Worm (Caenorhabditis elegans) whole organism, L2 larva: ENCODE data around the gene R01H2.7.

Source experiments
- ZK546.5 ChIP-seq: sonication (generic microtip); optimal IDR thresholded peaks from 2 replicates; lab custom pipeline; 2017; ENCODE audit warnings: missing biosample characterization, missing genetic modification characterization
- ceh-16 ChIP-seq: fragments of 150-350 bp; optimal IDR thresholded peaks from 2 replicates; lab custom pipeline; 2014; ENCODE audit warnings: missing biosample characterization, missing genetic modification characterization
- egl-27 ChIP-seq: sonication (generic microtip); optimal IDR thresholded peaks from 3 replicates; lab custom pipeline; 2017; ENCODE audit warnings: missing biosample characterization, missing genetic modification reagents, missing genetic modification characterization
- elt-3 ChIP-seq: sonication (generic microtip); optimal IDR thresholded peaks from 2 replicates; lab custom pipeline; 2017; ENCODE audit warnings: missing biosample characterization, missing genetic modification characterization
- mdl-1 ChIP-seq, 2 experiments: fragments of 150-350 bp in 1 of 2; sonication (generic microtip) in 1 of 2; optimal IDR thresholded peaks; 2 replicates each; lab custom pipeline; 2017; ENCODE audit warnings: missing biosample characterization in 2 of 2, missing genetic modification characterization in 2 of 2
- nhr-129 ChIP-seq: fragments of 150-350 bp; optimal IDR thresholded peaks from 2 replicates; lab custom pipeline; 2014; ENCODE audit warnings: missing biosample characterization, missing genetic modification characterization
- nhr-25 ChIP-seq: fragments of 150-350 bp; sonication (generic microtip); optimal IDR thresholded peaks from 3 replicates; lab custom pipeline; 2014; ENCODE audit warnings: missing biosample characterization, missing genetic modification characterization
- nhr-6 ChIP-seq: fragments of 150-350 bp; optimal IDR thresholded peaks from 2 replicates; lab custom pipeline; 2014; ENCODE audit warnings: missing biosample characterization, missing genetic modification characterization
- peb-1 ChIP-seq: fragments of 150-350 bp; optimal IDR thresholded peaks from 2 replicates; lab custom pipeline; 2014; ENCODE audit warnings: missing biosample characterization, missing genetic modification characterization
- skn-1 ChIP-seq: sonication (generic microtip); optimal IDR thresholded peaks from 2 replicates; lab custom pipeline; 2017; ENCODE audit warnings: missing biosample characterization, missing genetic modification characterization
- sma-3 ChIP-seq: sonication (generic microtip); optimal IDR thresholded peaks from 2 replicates; lab custom pipeline; 2016; ENCODE audit warnings: missing genetic modification reagents, missing genetic modification characterization, missing compliant biosample characterization
- snpc-4 ChIP-seq: fragments of 150-350 bp; optimal IDR thresholded peaks from 2 replicates; lab custom pipeline; 2014; ENCODE audit warnings: missing biosample characterization, missing genetic modification characterization
- unc-39 ChIP-seq: fragments of 150-350 bp; optimal IDR thresholded peaks from 2 replicates; lab custom pipeline; 2014; ENCODE audit warnings: missing biosample characterization, missing genetic modification characterization
- zag-1 ChIP-seq: fragments of 150-350 bp; optimal IDR thresholded peaks from 2 replicates; lab custom pipeline; 2014; ENCODE audit warnings: missing biosample characterization, missing genetic modification characterization

ce11 chrIII:7045643-7046042 is at the start of gene R01H2.7:
- TF ChIP-seq nhr-25 (tag; lab: Kevin White, UChicago) (no peak), unc-39 (tag; lab: Kevin White, UChicago) (no peak), sma-3 (no peak), skn-1 (tag; lab: Kevin White, UChicago) (no peak), elt-3 (no peak), snpc-4 (tag; lab: Kevin White, UChicago) (no peak), nhr-129 (tag; lab: Kevin White, UChicago) (no peak), peb-1 (no peak), mdl-1 (tag; optimal IDR thresholded peaks at IDR 0.05; lab: Kevin White, UChicago) (no peak), ZK546.5 (tag; lab: Kevin White, UChicago) (no peak), egl-27 (tag; lab: Kevin White, UChicago) (no peak), zag-1 (tag; lab: Kevin White, UChicago) (no peak), nhr-6 (no peak), ceh-16 (tag; lab: Kevin White, UChicago) (no peak)
